Fruit fly (Drosophila melanogaster): ENCODE data around the gene mRpS6.
A peak's percentile ranks its signal among the peaks of the same experiment; 100 is the strongest.

The mRpS6 gene

dm6 chr3L:4346379-4346778, 18.0 kb upstream of the mRpS6 start (continued):
- no peak for TF ChIP-seq cato (GFP tag; optimal IDR thresholded peaks at IDR 0.05; ENCODE audit: borderline replicate concordance)
- no peak for TF ChIP-seq CG9215 (GFP tag; IDR thresholded peaks at IDR 0.05)
- no peak for TF ChIP-seq CG7987 (GFP tag; optimal IDR thresholded peaks at IDR 0.05)
- no peak for TF ChIP-seq Kr (GFP tag; optimal IDR thresholded peaks at IDR 0.05)
- peak; percentile 24 for TF ChIP-seq gem (tag; optimal IDR thresholded peaks at IDR 0.05)
- no peak for TF ChIP-seq NFAT (GFP tag; IDR thresholded peaks at IDR 0.05)
- no peak for TF ChIP-seq Elba2 (GFP tag; optimal IDR thresholded peaks at IDR 0.05)
- no peak for TF ChIP-seq CG13624 (GFP tag; optimal IDR thresholded peaks at IDR 0.05)
- peak in 1 of 2 experiments; percentile 42 for TF ChIP-seq eve (GFP tag; optimal IDR thresholded peaks at IDR 0.05)
- TF ChIP-seq Drgx (GFP tag; IDR thresholded peaks at IDR 0.05), result peak; percentile 50
- no peak for TF ChIP-seq CG13424 (tag; optimal IDR thresholded peaks at IDR 0.05)
- no peak for TF ChIP-seq CG10147 (GFP tag; optimal IDR thresholded peaks at IDR 0.05)
- no peak for TF ChIP-seq CG7372 (GFP tag; IDR thresholded peaks at IDR 0.05)
- no peak for TF ChIP-seq CG17612 (GFP tag; IDR thresholded peaks at IDR 0.05)
- TF ChIP-seq CG12071 (GFP tag; optimal IDR thresholded peaks at IDR 0.05), result no peak
- TF ChIP-seq BtbVII (GFP tag; optimal IDR thresholded peaks at IDR 0.05), result no peak
- no peak for TF ChIP-seq CG1832 (GFP tag; optimal IDR thresholded peaks at IDR 0.05)
- no peak for TF ChIP-seq CG31365 (tag; optimal IDR thresholded peaks at IDR 0.05)
- TF ChIP-seq CG17361 (GFP tag; IDR thresholded peaks at IDR 0.05), result 0 out of 3 replicates have a peak, but pooled peaks have one; percentile 13

DNA sequence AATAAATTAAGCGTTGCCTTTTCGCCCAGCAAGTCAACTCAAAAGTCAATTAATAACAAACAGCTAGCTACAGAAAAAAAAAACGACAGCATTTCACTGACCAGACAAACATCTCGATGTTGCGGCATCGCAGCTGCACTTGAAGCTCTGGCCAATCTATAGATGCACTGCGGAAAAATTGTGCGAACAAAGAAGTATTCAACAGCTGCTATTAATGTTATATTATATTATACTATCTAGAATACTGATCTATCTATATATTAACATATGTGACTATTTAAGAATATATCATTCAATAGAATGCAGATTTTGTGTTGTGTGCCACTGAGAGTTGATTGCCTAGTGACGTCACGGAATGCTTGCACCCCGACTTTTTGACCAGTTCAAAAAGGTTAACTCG, 16.3 kb upstream of the mRpS6 start:
- TF ChIP-seq Drgx (GFP tag; IDR thresholded peaks at IDR 0.05) (peak; percentile 66), CG11085 (GFP tag; IDR thresholded peaks at IDR 0.05) (no peak), CG7372 (GFP tag; IDR thresholded peaks at IDR 0.05) (peak; percentile 29; the same call in 1 of the 2 replicates)

dm6 chr3L:4348839-4349238, 15.5 kb upstream of the mRpS6 start:
- TF ChIP-seq lbe (GFP tag; optimal IDR thresholded peaks at IDR 0.05), result no peak
- no peak for TF ChIP-seq CG7271 (tag; optimal IDR thresholded peaks at IDR 0.05)
- TF ChIP-seq gem (tag; optimal IDR thresholded peaks at IDR 0.05), result peak; percentile 2
- TF ChIP-seq ara (GFP tag; IDR thresholded peaks at IDR 0.05), result no peak
- TF ChIP-seq CG17612 (GFP tag; IDR thresholded peaks at IDR 0.05), result no peak
- TF ChIP-seq tin (GFP tag; optimal IDR thresholded peaks at IDR 0.05), result no peak
- TF ChIP-seq CG2889 (GFP tag; IDR thresholded peaks at IDR 0.05), result no peak
- TF ChIP-seq croc (GFP tag; conservative IDR thresholded peaks at IDR 0.05), result no peak
- no peak for TF ChIP-seq B-H1 (GFP tag; IDR thresholded peaks at IDR 0.05)
- no peak for TF ChIP-seq tap (tag; optimal IDR thresholded peaks at IDR 0.05)
- TF ChIP-seq caup (GFP tag; optimal IDR thresholded peaks at IDR 0.05; ENCODE audit: severe bottlenecking), result no peak
- no peak for TF ChIP-seq onecut (GFP tag; IDR thresholded peaks at IDR 0.05)
- no peak for TF ChIP-seq Drgx (GFP tag; IDR thresholded peaks at IDR 0.05)
- no peak for TF ChIP-seq shn (GFP tag; optimal IDR thresholded peaks at IDR 0.05)
- TF ChIP-seq gsb-n (tag; optimal IDR thresholded peaks at IDR 0.05), result no peak
- TF ChIP-seq zfh1 (GFP tag; IDR thresholded peaks at IDR 0.05), result no peak
- TF ChIP-seq luna (GFP tag; optimal IDR thresholded peaks at IDR 0.05), result no peak
- TF ChIP-seq CG5953 (GFP tag; IDR thresholded peaks at IDR 0.05), result no peak
- TF ChIP-seq CG4617 (GFP tag; optimal IDR thresholded peaks at IDR 0.05; ENCODE audit: borderline replicate concordance), result no peak
- TF ChIP-seq pfk (GFP tag; optimal IDR thresholded peaks at IDR 0.05), result no peak
- TF ChIP-seq Hsf (GFP tag; optimal IDR thresholded peaks at IDR 0.05), result no peak
- no peak for TF ChIP-seq sqz (GFP tag; optimal IDR thresholded peaks at IDR 0.05)
- TF ChIP-seq CG9817 (tag; optimal IDR thresholded peaks at IDR 0.05), result no peak
- TF ChIP-seq D19A (tag; optimal IDR thresholded peaks at IDR 0.05), result peak; percentile 38
- TF ChIP-seq row (GFP tag; IDR thresholded peaks at IDR 0.05), result peak; percentile 42; the same call in 2 of the 3 replicates
- no peak for TF ChIP-seq zf30C (GFP tag; optimal IDR thresholded peaks at IDR 0.05)
- TF ChIP-seq tna (GFP tag; IDR thresholded peaks at IDR 0.05; ENCODE audit: partially characterized antibody), result peak; percentile 56; the same call in 1 of the 2 replicates
- no peak for TF ChIP-seq CG1792 (GFP tag; optimal IDR thresholded peaks at IDR 0.05)
- TF ChIP-seq Opbp (GFP tag; IDR thresholded peaks at IDR 0.05; ENCODE audit: partially characterized antibody), result no peak
- no peak for TF ChIP-seq fu2 (GFP tag; optimal IDR thresholded peaks at IDR 0.05)
- TF ChIP-seq CG7372 (GFP tag; IDR thresholded peaks at IDR 0.05), result no peak
- no peak for TF ChIP-seq ssp (GFP tag; IDR thresholded peaks at IDR 0.05)
- TF ChIP-seq pros (GFP tag; optimal IDR thresholded peaks at IDR 0.05), result no peak
